Worm (Caenorhabditis elegans) whole organism, early embryonic: ENCODE data around the gene czw-1.

Source experiments
- B0310.2 ChIP-seq: sonication (generic microtip); optimal IDR thresholded peaks from 2 replicates; lab custom pipeline; 2016; ENCODE audit warnings: mild to moderate bottlenecking, missing genetic modification characterization, missing compliant biosample characterization
- F13C5.2 ChIP-seq: sonication (generic microtip); optimal IDR thresholded peaks from 2 replicates; lab custom pipeline; 2017; ENCODE audit warnings: mild to moderate bottlenecking, missing genetic modification characterization, inconsistent platforms, missing compliant biosample characterization
- aly-1 ChIP-seq: sonication (generic microtip); optimal IDR thresholded peaks from 2 replicates; lab custom pipeline; 2016; ENCODE audit warnings: missing genetic modification characterization, missing compliant biosample characterization
- ama-1 ChIP-seq: fragments of 150-350 bp; optimal IDR thresholded peaks from 2 replicates; lab custom pipeline; 2014
- ceh-13 ChIP-seq: fragments of 200-800 bp; sonication (Bioruptor generic); optimal IDR thresholded peaks from 2 replicates; lab custom pipeline; 2018; ENCODE audit warnings: mild to moderate bottlenecking, missing genetic modification characterization, missing compliant biosample characterization
- ceh-36 ChIP-seq: sonication (generic microtip); optimal IDR thresholded peaks from 2 replicates; lab custom pipeline; 2016; ENCODE audit warnings: missing genetic modification characterization, inconsistent platforms, missing compliant biosample characterization
- ets-7 ChIP-seq: sonication (generic microtip); optimal IDR thresholded peaks from 2 replicates; lab custom pipeline; 2016; ENCODE audit warnings: missing genotype, missing genetic modification characterization, missing compliant biosample characterization
- flt-1 ChIP-seq: fragments of 200-800 bp; sonication (Bioruptor generic); IDR thresholded peaks from 2 replicates; pipeline ENCODE4 v1.3.6; 2022; ENCODE audit warnings: missing genetic modification characterization, missing compliant biosample characterization
- hmg-4 ChIP-seq: fragments of 200-800 bp; sonication (Bioruptor generic); optimal IDR thresholded peaks from 2 replicates; lab custom pipeline; 2018; ENCODE audit warnings: mild to moderate bottlenecking, missing genetic modification characterization, missing compliant biosample characterization
- hnd-1 ChIP-seq: sonication (generic microtip); optimal IDR thresholded peaks from 2 replicates; lab custom pipeline; 2016; ENCODE audit warnings: missing genetic modification characterization, missing compliant biosample characterization
- scrt-1 ChIP-seq: fragments of 200-800 bp; sonication (Bioruptor generic); IDR thresholded peaks from 2 replicates; pipeline ENCODE4 v1.3.6; 2022; ENCODE audit warnings: missing genetic modification characterization, missing compliant biosample characterization
- sea-1 ChIP-seq: fragments of 200-800 bp; sonication (Bioruptor generic); conservative IDR thresholded peaks from 2 replicates; pipeline ENCODE4 v1.3.6; 2022; ENCODE audit warnings: missing genetic modification characterization, missing compliant biosample characterization
- tbx-37 ChIP-seq: fragments of 200-800 bp; sonication (Bioruptor generic); conservative IDR thresholded peaks from 2 replicates; pipeline ENCODE4 v1.3.6; 2022; ENCODE audit warnings: missing genetic modification reagents, missing genetic modification characterization, missing compliant biosample characterization
- tra-4 ChIP-seq: sonication (generic microtip); optimal IDR thresholded peaks from 2 replicates; lab custom pipeline; 2017; ENCODE audit warnings: missing genetic modification characterization, missing compliant biosample characterization

DNA sequence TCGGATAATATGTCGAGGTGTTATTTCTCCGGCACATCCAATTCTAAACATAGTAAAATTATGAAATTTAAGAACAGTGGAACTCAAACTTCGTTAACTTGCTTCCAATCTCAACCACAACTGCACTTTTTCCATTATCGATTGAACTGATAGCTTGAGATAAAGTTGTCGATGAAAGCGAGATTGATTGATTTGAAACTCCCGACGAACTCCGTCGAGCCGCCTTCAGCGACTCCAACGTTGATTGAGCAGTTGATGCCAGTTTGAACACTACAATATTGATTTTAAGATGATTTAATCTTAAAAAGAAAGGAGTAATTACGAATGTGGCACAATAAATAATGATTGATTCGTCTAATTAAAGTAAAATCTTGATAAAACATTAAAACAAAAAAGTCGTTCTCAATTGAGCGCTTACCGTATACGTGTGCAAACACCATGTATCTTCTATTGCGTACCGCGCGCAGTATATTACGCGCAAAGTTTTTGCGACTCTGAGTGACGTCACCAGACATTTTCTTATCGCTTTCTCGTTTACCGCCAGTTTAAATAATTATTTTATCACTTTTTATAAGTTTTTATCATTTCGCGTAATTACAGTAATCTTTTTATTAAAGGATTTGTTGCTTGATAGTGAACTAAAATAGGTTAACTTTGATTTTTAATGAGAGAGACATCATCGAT lies 44.3 kb downstream of the czw-1 start, which contains the start of gene arp-11:
- TF ChIP-seq ama-1 (no peak), flt-1 (GFP tag; lab: Robert Waterston, UW) (no peak), ets-7 (tag; lab: Kevin White, UChicago) (no peak), tra-4 (no peak), ceh-13 (GFP tag; lab: Kevin White, UChicago) (no peak), scrt-1 (GFP tag; lab: Robert Waterston, UW) (no peak), ceh-36 (tag; lab: Kevin White, UChicago) (no peak), aly-1 (tag; lab: Kevin White, UChicago) (no peak), B0310.2 (tag; lab: Kevin White, UChicago) (no peak), tbx-37 (no peak), hmg-4 (GFP tag; lab: Kevin White, UChicago) (no peak), F13C5.2 (tag; lab: Kevin White, UChicago) (peak; percentile 24), sea-1 (GFP tag; lab: Robert Waterston, UW) (no peak), hnd-1 (tag; lab: Kevin White, UChicago) (no peak)
